Fruit fly (Drosophila melanogaster): ENCODE measurements around the gene CG13784.

CG13784 gene

DNA sequence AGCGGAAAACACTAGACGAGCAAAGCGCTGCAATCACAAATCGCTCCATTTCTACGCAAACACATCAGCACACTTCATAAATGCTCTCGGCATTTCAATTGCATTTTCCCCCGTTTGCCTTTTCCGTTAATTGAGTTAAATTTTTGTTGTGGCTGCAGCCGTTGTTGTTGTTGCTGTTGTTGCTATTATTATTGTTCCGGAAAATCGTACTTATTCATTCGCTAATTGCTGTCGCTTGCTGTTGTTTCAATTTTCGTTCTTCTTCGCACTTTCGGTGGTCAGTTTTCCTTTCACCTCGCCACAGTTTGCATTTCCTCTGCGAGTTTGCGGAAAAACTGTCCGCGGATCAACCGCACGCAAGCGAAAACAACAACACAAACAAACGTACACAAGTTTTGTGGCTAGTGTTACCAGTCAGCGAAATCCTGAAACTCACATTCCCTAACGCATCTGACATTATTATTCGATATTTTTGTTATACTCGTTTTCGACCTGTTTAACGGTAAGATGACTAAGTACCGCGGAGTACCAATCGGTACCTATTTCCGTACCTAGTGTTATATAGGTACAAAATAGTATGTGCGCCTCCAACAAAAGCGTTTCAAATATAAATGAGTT, at the start of gene CG13784 (continued):
- TF ChIP-seq zen2 (GFP tag; IDR thresholded peaks at IDR 0.05; ENCODE audit: partially characterized antibody), result no peak
- peak; percentile 51; the same call in 1 of the 2 replicates for TF ChIP-seq hbn (GFP tag; IDR thresholded peaks at IDR 0.05; ENCODE audit: partially characterized antibody)
- TF ChIP-seq CG1024 (GFP tag; IDR thresholded peaks at IDR 0.05), result peak; percentile 60; the same call in 1 of the 2 replicates
- TF ChIP-seq scrt (GFP tag; optimal IDR thresholded peaks at IDR 0.05), result peak; percentile 34
- TF ChIP-seq croc (GFP tag; conservative IDR thresholded peaks at IDR 0.05), result no peak
- TF ChIP-seq CG3163 (GFP tag; optimal IDR thresholded peaks at IDR 0.05), result no peak
- no peak for TF ChIP-seq sens-2 (GFP tag; IDR thresholded peaks at IDR 0.05)
- no peak for TF ChIP-seq chif (GFP tag; optimal IDR thresholded peaks at IDR 0.05)
- TF ChIP-seq CG6272 (GFP tag; IDR thresholded peaks at IDR 0.05), result no peak
- TF ChIP-seq CG4854 (GFP tag; optimal IDR thresholded peaks at IDR 0.05), result no peak
- peak; percentile 82 for TF ChIP-seq CG1603 (tag; optimal IDR thresholded peaks at IDR 0.05)
- no peak for TF ChIP-seq Sry-β (GFP tag; optimal IDR thresholded peaks at IDR 0.05)
- peak; percentile 81 for TF ChIP-seq CG30020 (tag; optimal IDR thresholded peaks at IDR 0.05)
- TF ChIP-seq CG13894 (tag; optimal IDR thresholded peaks at IDR 0.05), result peak; percentile 76
- peak; percentile 5 for TF ChIP-seq dm (GFP tag; optimal IDR thresholded peaks at IDR 0.05)
- TF ChIP-seq CG9215 (GFP tag; IDR thresholded peaks at IDR 0.05), result no peak
- peak; percentile 25 for TF ChIP-seq HHEX (GFP tag; optimal IDR thresholded peaks at IDR 0.05)
- peak; percentile 50; the same call in 2 of the 4 replicates for TF ChIP-seq Dll (GFP tag; IDR thresholded peaks at IDR 0.05; ENCODE audit: partially characterized antibody)
- no peak for TF ChIP-seq Bteb2 (GFP tag; optimal IDR thresholded peaks at IDR 0.05)
- peak; percentile 65 for TF ChIP-seq Hmr (GFP tag; optimal IDR thresholded peaks at IDR 0.05)
- TF ChIP-seq HLH4C (GFP tag; IDR thresholded peaks at IDR 0.05; ENCODE audit: partially characterized antibody), result peak; percentile 36; the same call in 1 of the 3 replicates
- TF ChIP-seq CG7357 (GFP tag; IDR thresholded peaks at IDR 0.05), result peak; percentile 84
- no peak for TF ChIP-seq gsb (GFP tag; IDR thresholded peaks at IDR 0.05)
- TF ChIP-seq CG6813 (GFP tag; optimal IDR thresholded peaks at IDR 0.05), result peak; percentile 56
- TF ChIP-seq Ssrp (tag; optimal IDR thresholded peaks at IDR 0.05), result no peak
- TF ChIP-seq Rx (GFP tag; IDR thresholded peaks at IDR 0.05), result no peak
- TF ChIP-seq ssp (GFP tag; IDR thresholded peaks at IDR 0.05), result peak; percentile 96
- peak; percentile 59 for TF ChIP-seq CG17829 (tag; optimal IDR thresholded peaks at IDR 0.05)
- peak; percentile 68 for TF ChIP-seq CG8924 (tag; optimal IDR thresholded peaks at IDR 0.05)
- TF ChIP-seq CG6683 (GFP tag; optimal IDR thresholded peaks at IDR 0.05), result peak; percentile 33
- peak; percentile 55 for TF ChIP-seq CG9932 (GFP tag; IDR thresholded peaks at IDR 0.05)
- TF ChIP-seq trh (GFP tag; optimal IDR thresholded peaks at IDR 0.05), result no peak
- peak; percentile 48 for TF ChIP-seq MBD-R2 (GFP tag; IDR thresholded peaks at IDR 0.05)
- no peak for TF ChIP-seq eyg (GFP tag; optimal IDR thresholded peaks at IDR 0.05)
- TF ChIP-seq CG12942 (GFP tag; optimal IDR thresholded peaks at IDR 0.05), result no peak
- peak; percentile 94 for TF ChIP-seq pzg (GFP tag; optimal IDR thresholded peaks at IDR 0.05)
- peak; percentile 55 for TF ChIP-seq CG2120 (GFP tag; optimal IDR thresholded peaks at IDR 0.05)
- no peak for TF ChIP-seq C15 (GFP tag; IDR thresholded peaks at IDR 0.05)
- peak; percentile 22 for TF ChIP-seq Sin3A (optimal IDR thresholded peaks at IDR 0.05)
- no peak for TF ChIP-seq Hmx (GFP tag; optimal IDR thresholded peaks at IDR 0.05)
- no peak for TF ChIP-seq Hr39 (optimal IDR thresholded peaks at IDR 0.05)
- no peak for TF ChIP-seq Ptx1 (GFP tag; IDR thresholded peaks at IDR 0.05)
- TF ChIP-seq ash1 (GFP tag; optimal IDR thresholded peaks at IDR 0.05), result peak; percentile 41
- TF ChIP-seq CG8290 (GFP tag; optimal IDR thresholded peaks at IDR 0.05), result peak; percentile 62
- TF ChIP-seq CG8290 (tag; optimal IDR thresholded peaks at IDR 0.05), result peak; percentile 27 to 94
- TF ChIP-seq H2.0 (GFP tag; IDR thresholded peaks at IDR 0.05), result 0 out of 2 replicates have a peak, but pooled peaks have one; percentile 26
- TF ChIP-seq so (GFP tag; IDR thresholded peaks at IDR 0.05), result no peak
- peak; percentile 13 for TF ChIP-seq CG17385 (GFP tag; optimal IDR thresholded peaks at IDR 0.05)
- TF ChIP-seq CG2199 (GFP tag; IDR thresholded peaks at IDR 0.05), result no peak
- TF ChIP-seq lbe (GFP tag; optimal IDR thresholded peaks at IDR 0.05), result peak; percentile 23
- no peak for TF ChIP-seq CG43689 (GFP tag; IDR thresholded peaks at IDR 0.05)

All from whole organism, embryonic.